Worm (Caenorhabditis elegans) whole organism, L1 larva: Measurements from ENCODE around the gene tag-164.

ENCODE experiments used
- C04F5.9 ChIP-seq: sonication (generic microtip); optimal IDR thresholded peaks from 2 replicates; lab custom pipeline; 2016; ENCODE audit warnings: missing genetic modification characterization, missing compliant biosample characterization
- C34B4.2 ChIP-seq: sonication (generic microtip); optimal IDR thresholded peaks from 2 replicates; lab custom pipeline; 2017; ENCODE audit warnings: mild to moderate bottlenecking, missing genetic modification characterization, missing compliant biosample characterization
- F16B12.6 ChIP-seq: fragments of 150-350 bp; optimal IDR thresholded peaks from 2 replicates; lab custom pipeline; 2014; ENCODE audit warnings: missing biosample characterization, missing genetic modification characterization
- alr-1 ChIP-seq: fragments of 200-800 bp; sonication (Bioruptor generic); optimal IDR thresholded peaks from 2 replicates; lab custom pipeline; 2018; ENCODE audit warnings: borderline replicate concordance, mild to moderate bottlenecking, missing genetic modification characterization, missing compliant biosample characterization
- ama-1 ChIP-seq: fragments of 150-350 bp; optimal IDR thresholded peaks from 2 replicates; lab custom pipeline; 2014
- blmp-1 ChIP-seq: fragments of 150-350 bp; optimal IDR thresholded peaks from 2 replicates; lab custom pipeline; 2014; ENCODE audit warnings: missing biosample characterization, missing genetic modification characterization
- ceh-63 ChIP-seq: fragments of 200-800 bp; sonication (Bioruptor generic); optimal IDR thresholded peaks from 2 replicates; lab custom pipeline; 2018; ENCODE audit warnings: mild to moderate bottlenecking, missing genetic modification characterization, missing compliant biosample characterization
- ceh-82 ChIP-seq, 3 experiments: fragments of 150-350 bp in 1 of 3; sonication (generic microtip) in 2 of 3; optimal IDR thresholded peaks; 2 replicates each; lab custom pipeline; 2014 to 2017; ENCODE audit warnings: missing biosample characterization in 3 of 3, missing genetic modification characterization in 3 of 3
- dpl-1 ChIP-seq, 3 experiments: fragments of 150-350 bp in 2 of 3; sonication (generic microtip) in 1 of 3; optimal IDR thresholded peaks; 2 replicates each; lab custom pipeline; 2014 to 2017; ENCODE audit warnings: missing biosample characterization in 3 of 3, missing genetic modification characterization in 3 of 3, missing genetic modification reagents in 3 of 3
- dsc-1 ChIP-seq: sonication (generic microtip); optimal IDR thresholded peaks from 2 replicates; lab custom pipeline; 2016; ENCODE audit warnings: mild to moderate bottlenecking, missing genetic modification characterization, missing compliant biosample characterization
- efl-1 ChIP-seq, 4 experiments: fragments of 150-350 bp; optimal IDR thresholded peaks in 3 of 4; peaks in 1 of 4; 1 replicate in 1 of 4; 2 replicates in 3 of 4; lab custom pipeline; 2014; ENCODE audit warnings: missing biosample characterization in 2 of 4, missing genetic modification characterization in 2 of 4, missing genetic modification reagents in 2 of 4
- efl-3 ChIP-seq: fragments of 200-800 bp; sonication (Bioruptor generic); optimal IDR thresholded peaks from 2 replicates; lab custom pipeline; 2018; ENCODE audit warnings: mild to moderate bottlenecking, missing genetic modification characterization, missing compliant biosample characterization
- egl-27 ChIP-seq, 2 experiments: fragments of 150-350 bp in 1 of 2; sonication (generic microtip); optimal IDR thresholded peaks; 3 replicates each; lab custom pipeline; 2017 to 2018; ENCODE audit warnings: missing biosample characterization in 2 of 2, missing genetic modification characterization in 2 of 2, missing genetic modification reagents in 2 of 2
- elt-2 ChIP-seq: sonication (generic microtip); optimal IDR thresholded peaks from 2 replicates; lab custom pipeline; 2016; ENCODE audit warnings: missing genetic modification characterization, mild to moderate bottlenecking, inconsistent platforms, missing compliant biosample characterization, missing genetic modification reagents
- elt-3 ChIP-seq, 6 experiments: fragments of 150-350 bp in 1 of 6; sonication (generic microtip); optimal IDR thresholded peaks; 2 replicates each; lab custom pipeline; 2017 to 2018; ENCODE audit warnings: missing biosample characterization in 6 of 6, missing genetic modification characterization in 6 of 6, inconsistent platforms in 1 of 6
- fkh-8 ChIP-seq: sonication (generic microtip); optimal IDR thresholded peaks from 2 replicates; lab custom pipeline; 2016; ENCODE audit warnings: mild to moderate bottlenecking, missing genetic modification characterization, missing compliant biosample characterization
- fos-1 ChIP-seq: fragments of 150-350 bp; optimal IDR thresholded peaks from 2 replicates; lab custom pipeline; 2014; ENCODE audit warnings: missing biosample characterization, missing genetic modification characterization
- irx-1 ChIP-seq: sonication (generic microtip); optimal IDR thresholded peaks from 2 replicates; lab custom pipeline; 2016; ENCODE audit warnings: missing genetic modification characterization, missing compliant biosample characterization
- lin-13 ChIP-seq: fragments of 150-350 bp; optimal IDR thresholded peaks from 2 replicates; lab custom pipeline; 2014; ENCODE audit warnings: missing biosample characterization, missing genetic modification reagents, missing genetic modification characterization
- lin-35 ChIP-seq, 2 experiments: fragments of 150-350 bp; optimal IDR thresholded peaks; 2 replicates each; lab custom pipeline; 2014; ENCODE audit warnings: missing biosample characterization in 2 of 2, missing genetic modification characterization in 2 of 2, missing genetic modification reagents in 2 of 2
- lin-39 ChIP-seq: fragments of 150-350 bp; optimal IDR thresholded peaks from 2 replicates; lab custom pipeline; 2014; ENCODE audit warnings: missing biosample characterization, missing genetic modification reagents, missing genetic modification characterization
- lsy-2 ChIP-seq, 2 experiments: fragments of 150-350 bp; optimal IDR thresholded peaks; 2 replicates each; lab custom pipeline; 2014; ENCODE audit warnings: missing biosample characterization in 2 of 2, missing genetic modification characterization in 2 of 2
- mdl-1 ChIP-seq, 2 experiments: fragments of 150-350 bp; optimal IDR thresholded peaks; 2 replicates each; lab custom pipeline; 2014 to 2017; ENCODE audit warnings: missing biosample characterization in 2 of 2, missing genetic modification characterization in 2 of 2, inconsistent platforms in 1 of 2
- mep-1 ChIP-seq: fragments of 150-350 bp; optimal IDR thresholded peaks from 2 replicates; lab custom pipeline; 2014; ENCODE audit warnings: missing biosample characterization, missing genetic modification characterization
- nhr-11 ChIP-seq: fragments of 150-350 bp; optimal IDR thresholded peaks from 2 replicates; lab custom pipeline; 2014; ENCODE audit warnings: missing biosample characterization, missing genetic modification characterization
- nhr-237 ChIP-seq: fragments of 150-350 bp; optimal IDR thresholded peaks from 2 replicates; lab custom pipeline; 2014; ENCODE audit warnings: missing biosample characterization, missing genetic modification characterization
- nhr-28 ChIP-seq: fragments of 150-350 bp; optimal IDR thresholded peaks from 2 replicates; lab custom pipeline; 2014; ENCODE audit warnings: missing biosample characterization, missing genetic modification characterization
- nhr-47 ChIP-seq: sonication (generic microtip); optimal IDR thresholded peaks from 2 replicates; lab custom pipeline; 2016; ENCODE audit warnings: mild to moderate bottlenecking, missing genetic modification characterization, moderate library complexity, missing compliant biosample characterization
- nhr-71 ChIP-seq: sonication (generic microtip); optimal IDR thresholded peaks from 2 replicates; lab custom pipeline; 2016; ENCODE audit warnings: mild to moderate bottlenecking, missing genetic modification characterization, moderate library complexity, missing compliant biosample characterization
- nhr-77 ChIP-seq: fragments of 150-350 bp; optimal IDR thresholded peaks from 2 replicates; lab custom pipeline; 2014; ENCODE audit warnings: missing biosample characterization, missing genetic modification characterization
- nhr-84 ChIP-seq: sonication (generic microtip); optimal IDR thresholded peaks from 2 replicates; lab custom pipeline; 2017; ENCODE audit warnings: missing biosample characterization, missing genetic modification characterization
- nhr-85 ChIP-seq: sonication (generic microtip); peaks from one replicate; lab custom pipeline; 2016; ENCODE audit warnings: missing genetic modification characterization, inconsistent platforms, missing compliant biosample characterization
- nhr-90 ChIP-seq: sonication (generic microtip); optimal IDR thresholded peaks from 2 replicates; lab custom pipeline; 2016; ENCODE audit warnings: mild to moderate bottlenecking, missing genetic modification characterization, missing compliant biosample characterization; ENCODE audit not compliant: poor library complexity
- pag-3 ChIP-seq: sonication (generic microtip); optimal IDR thresholded peaks from 2 replicates; lab custom pipeline; 2017; ENCODE audit warnings: missing genetic modification characterization, mild to moderate bottlenecking, missing compliant biosample characterization, antibody characterized with exemption, borderline replicate concordance; ENCODE audit not compliant: insufficient read depth
- skn-1 ChIP-seq: fragments of 150-350 bp; optimal IDR thresholded peaks from 2 replicates; lab custom pipeline; 2014; ENCODE audit warnings: missing biosample characterization, missing genetic modification characterization
- snu-23 ChIP-seq: sonication (generic microtip); optimal IDR thresholded peaks from 2 replicates; lab custom pipeline; 2016; ENCODE audit warnings: missing genetic modification characterization, missing compliant biosample characterization
- sox-4 ChIP-seq: sonication (generic microtip); optimal IDR thresholded peaks from 2 replicates; lab custom pipeline; 2016; ENCODE audit warnings: missing genetic modification characterization, missing compliant biosample characterization
- sptf-1 ChIP-seq: fragments of 150-350 bp; optimal IDR thresholded peaks from 2 replicates; lab custom pipeline; 2014; ENCODE audit warnings: missing biosample characterization, missing genetic modification characterization
- sup-37 ChIP-seq: fragments of 200-800 bp; sonication (Bioruptor generic); optimal IDR thresholded peaks from 2 replicates; lab custom pipeline; 2018; ENCODE audit warnings: mild to moderate bottlenecking, missing genetic modification characterization, missing compliant biosample characterization
- swsn-7 ChIP-seq: sonication (generic microtip); optimal IDR thresholded peaks from 2 replicates; lab custom pipeline; 2016; ENCODE audit warnings: missing genetic modification characterization, missing compliant biosample characterization
- tbx-2 ChIP-seq: sonication (generic microtip); optimal IDR thresholded peaks from 2 replicates; lab custom pipeline; 2016; ENCODE audit warnings: missing genetic modification characterization, missing compliant biosample characterization
- tlp-1 ChIP-seq: fragments of 150-350 bp; optimal IDR thresholded peaks from 2 replicates; lab custom pipeline; 2014; ENCODE audit warnings: missing biosample characterization, missing genetic modification characterization
- unc-130 ChIP-seq: fragments of 150-350 bp; optimal IDR thresholded peaks from 2 replicates; lab custom pipeline; 2017; ENCODE audit warnings: missing biosample characterization, missing genetic modification characterization, inconsistent platforms
- unc-62 ChIP-seq: fragments of 150-350 bp; optimal IDR thresholded peaks from 2 replicates; lab custom pipeline; 2014; ENCODE audit warnings: missing biosample characterization, missing genetic modification reagents, missing genetic modification characterization
- unc-86 ChIP-seq: sonication (generic microtip); optimal IDR thresholded peaks from 2 replicates; lab custom pipeline; 2016; ENCODE audit warnings: missing genetic modification characterization, missing compliant biosample characterization
- xbp-1 ChIP-seq: sonication (generic microtip); optimal IDR thresholded peaks from 2 replicates; lab custom pipeline; 2016; ENCODE audit warnings: missing genetic modification characterization, missing compliant biosample characterization
- ztf-11 ChIP-seq, 2 experiments: sonication (generic microtip); optimal IDR thresholded peaks; 2 replicates each; lab custom pipeline; 2016 to 2017; ENCODE audit warnings: missing genetic modification characterization in 2 of 2, missing biosample characterization in 1 of 2, missing compliant biosample characterization in 1 of 2

The tag-164 gene

DNA sequence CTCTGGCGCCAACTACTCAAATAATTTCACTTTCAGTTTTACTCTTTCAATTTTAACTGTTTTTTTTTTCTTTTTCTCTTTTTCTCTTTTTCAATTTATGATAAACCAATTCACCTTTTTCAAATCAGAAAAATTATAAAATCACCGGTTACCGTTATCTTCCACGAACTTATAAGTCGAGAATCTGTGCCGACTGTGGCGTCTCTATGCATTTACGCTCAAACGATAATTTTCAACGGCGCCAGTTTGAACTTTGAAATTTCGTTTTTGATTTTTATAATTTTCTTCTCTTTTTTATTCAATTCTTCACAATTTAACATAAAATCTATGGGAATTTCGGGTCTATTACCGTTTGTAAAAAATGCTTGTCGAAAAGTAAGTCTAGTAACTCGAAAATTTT is 35.9 kb upstream of the tag-164 start, which contains the start of gene exo-1 (continued):
- TF ChIP-seq unc-130 (tag; lab: Kevin White, UChicago) (peak; percentile 77), pag-3 (tag; lab: Kevin White, UChicago) (no peak), elt-3 (tag; optimal IDR thresholded peaks at IDR 0.05; lab: Kevin White, UChicago) (peak in 3 of 6 experiments; percentile 40 to 89 (median 45)), tbx-2 (peak; percentile 2), nhr-237 (tag; lab: Kevin White, UChicago) (no peak), C34B4.2 (tag; lab: Kevin White, UChicago) (no peak), egl-27 (tag; optimal IDR thresholded peaks at IDR 0.05; lab: Kevin White, UChicago) (no peak), fos-1 (tag; lab: Kevin White, UChicago) (peak; percentile 2), nhr-85 (tag; lab: Kevin White, UChicago) (peak; percentile 71), sup-37 (GFP tag; lab: Kevin White, UChicago) (no peak), swsn-7 (tag; lab: Kevin White, UChicago) (no peak), elt-2 (tag; lab: Kevin White, UChicago) (no peak), nhr-90 (peak; percentile 52), unc-86 (tag; lab: Kevin White, UChicago) (no peak), nhr-71 (tag; lab: Kevin White, UChicago) (peak; percentile 61), snu-23 (peak; percentile 63), ceh-63 (GFP tag; lab: Kevin White, UChicago) (no peak), C04F5.9 (no peak), irx-1 (no peak), efl-3 (no peak), ama-1 (no peak), nhr-47 (peak; percentile 49), mdl-1 (tag; optimal IDR thresholded peaks at IDR 0.05; lab: Kevin White, UChicago) (peak in 1 of 2 experiments; percentile 18)

DNA sequence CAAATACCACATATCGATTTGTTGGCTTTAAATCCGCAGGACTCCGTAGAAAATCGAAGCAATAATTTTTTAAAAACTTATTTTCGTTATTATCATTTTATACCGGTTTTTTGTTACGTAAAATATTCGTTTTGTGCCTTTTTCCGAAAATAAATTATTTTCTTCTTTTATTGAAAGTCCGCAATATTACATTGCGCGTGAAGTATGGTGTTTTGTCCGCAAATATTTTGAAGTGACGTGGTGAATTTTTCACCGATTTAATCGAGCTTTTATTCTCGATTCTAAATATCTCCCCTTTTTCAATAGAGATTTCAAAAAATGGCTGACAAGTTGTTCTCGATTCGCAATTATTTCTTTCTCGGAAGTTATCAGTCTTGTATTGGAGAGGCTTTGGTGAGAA is 33.3 kb upstream of the tag-164 start, which contains the start of gene cope-1:
TSS of gene cope-1 (plus strand) at position 229 of the 400 bp plus-strand sequence.
- TF ChIP-seq efl-1 (optimal IDR thresholded peaks at IDR 0.05; lab: Kevin White, UChicago) (peak; percentile 27 to 54), efl-1 (GFP tag; optimal IDR thresholded peaks at IDR 0.05 in 1 of 2; lab: Kevin White, UChicago) (peak; percentile 61 to 92), skn-1 (tag; lab: Kevin White, UChicago) (no peak), snu-23 (peak; percentile 44), nhr-90 (no peak), irx-1 (no peak), lin-35 (GFP tag; optimal IDR thresholded peaks at IDR 0.05; lab: Kevin White, UChicago) (peak; percentile 49 to 55), nhr-77 (tag; lab: Kevin White, UChicago) (no peak), fkh-8 (tag; lab: Kevin White, UChicago) (no peak), alr-1 (no peak), nhr-28 (tag; lab: Kevin White, UChicago) (no peak), sptf-1 (tag; lab: Kevin White, UChicago) (no peak), tbx-2 (no peak), elt-3 (tag; optimal IDR thresholded peaks at IDR 0.05; lab: Kevin White, UChicago) (no peak), tlp-1 (tag; lab: Kevin White, UChicago) (no peak), ceh-63 (GFP tag; lab: Kevin White, UChicago) (no peak), dsc-1 (tag; lab: Kevin White, UChicago) (no peak), nhr-84 (no peak), nhr-11 (tag; lab: Kevin White, UChicago) (no peak), blmp-1 (peak; percentile 47), sox-4 (tag; lab: Kevin White, UChicago) (no peak), nhr-71 (tag; lab: Kevin White, UChicago) (peak; percentile 30), unc-62 (GFP tag; lab: Kevin White, UChicago) (no peak), dpl-1 (GFP tag; optimal IDR thresholded peaks at IDR 0.05; lab: Kevin White, UChicago) (peak; percentile 27 to 61 (median 53)), swsn-7 (tag; lab: Kevin White, UChicago) (peak; percentile 11), xbp-1 (tag; lab: Kevin White, UChicago) (peak; percentile 20), nhr-47 (peak; percentile 43), elt-2 (tag; lab: Kevin White, UChicago) (no peak), ceh-82 (tag; optimal IDR thresholded peaks at IDR 0.05; lab: Kevin White, UChicago) (peak in 1 of 3 experiments; percentile 14), lin-39 (tag; lab: Kevin White, UChicago) (no peak), lsy-2 (tag; optimal IDR thresholded peaks at IDR 0.05; lab: Kevin White, UChicago) (peak; percentile 22 to 69), lin-13 (GFP tag; lab: Kevin White, UChicago) (no peak), F16B12.6 (tag; lab: Kevin White, UChicago) (peak; percentile 81), unc-130 (tag; lab: Kevin White, UChicago) (no peak), mdl-1 (tag; optimal IDR thresholded peaks at IDR 0.05; lab: Kevin White, UChicago) (no peak), ztf-11 (tag; optimal IDR thresholded peaks at IDR 0.05; lab: Kevin White, UChicago) (no peak), mep-1 (tag; lab: Kevin White, UChicago) (peak; percentile 32)
- TF ChIP-seq, all 84 proteins: peak for 13
